Worm (Caenorhabditis elegans): Measurements from ENCODE around the gene Y102A11A.3.

- TF ChIP-seq mcd-1 (GFP tag; IDR thresholded peaks at IDR 0.05) (no peak), lag-1 (GFP tag; IDR thresholded peaks at IDR 0.05) (no peak), akir-1 (GFP tag; optimal IDR thresholded peaks at IDR 0.05) (no peak), unc-62 (GFP tag; optimal IDR thresholded peaks at IDR 0.05) (no peak), zim-3 (tag; optimal IDR thresholded peaks at IDR 0.05) (no peak), Y53F4B.3 (GFP tag; IDR thresholded peaks at IDR 0.05) (no peak), ceh-79 (tag; optimal IDR thresholded peaks at IDR 0.05) (no peak), snpc-4 (GFP tag; optimal IDR thresholded peaks at IDR 0.05) (no peak), snpc-4 (tag; optimal IDR thresholded peaks at IDR 0.05) (no peak), unc-130 (GFP tag; optimal IDR thresholded peaks at IDR 0.05) (no peak), pha-4 (tag; optimal IDR thresholded peaks at IDR 0.05) (no peak), K12H6.12 (tag; optimal IDR thresholded peaks at IDR 0.05) (no peak), lsl-1 (GFP tag; optimal IDR thresholded peaks at IDR 0.05) (no peak)
Observed at ce11 chrX:2040877-2041276, 21.9 kb downstream of the Y102A11A.3 start.
